Worm (Caenorhabditis elegans): ENCODE measurements around the gene sti-1.

DNA sequence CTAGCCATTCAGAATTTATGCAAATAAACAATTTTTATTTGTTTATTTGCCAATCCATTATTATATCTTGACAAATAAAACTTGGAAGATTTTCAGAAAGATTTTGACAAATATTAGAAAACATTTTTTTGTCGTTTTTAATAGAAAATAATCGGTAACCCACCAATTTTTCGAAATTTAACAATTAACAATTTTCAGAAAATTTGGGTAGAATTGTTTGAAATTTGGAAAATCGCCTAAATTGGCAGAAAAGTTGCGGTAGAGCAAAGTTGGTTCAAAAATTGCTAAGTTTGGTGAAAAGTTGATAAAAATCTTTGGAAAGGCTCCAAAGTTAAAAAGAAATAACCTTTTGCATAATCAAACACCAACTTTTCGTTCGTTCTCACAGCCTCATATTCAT is 34.9 kb downstream of the sti-1 start:
- TF ChIP-seq xbp-1 (tag; optimal IDR thresholded peaks at IDR 0.05) (no peak), egl-13 (tag; optimal IDR thresholded peaks at IDR 0.05) (no peak), tbx-2 (tag; optimal IDR thresholded peaks at IDR 0.05) (no peak), sptf-1 (tag; optimal IDR thresholded peaks at IDR 0.05) (no peak), efl-3 (GFP tag; optimal IDR thresholded peaks at IDR 0.05) (no peak), nhr-11 (tag; optimal IDR thresholded peaks at IDR 0.05) (no peak), snpc-4 (tag; optimal IDR thresholded peaks at IDR 0.05) (no peak), fos-1 (tag; optimal IDR thresholded peaks at IDR 0.05) (no peak)
